Fruit fly (Drosophila melanogaster): ENCODE data around the gene Fntb.

The Fntb gene

DNA sequence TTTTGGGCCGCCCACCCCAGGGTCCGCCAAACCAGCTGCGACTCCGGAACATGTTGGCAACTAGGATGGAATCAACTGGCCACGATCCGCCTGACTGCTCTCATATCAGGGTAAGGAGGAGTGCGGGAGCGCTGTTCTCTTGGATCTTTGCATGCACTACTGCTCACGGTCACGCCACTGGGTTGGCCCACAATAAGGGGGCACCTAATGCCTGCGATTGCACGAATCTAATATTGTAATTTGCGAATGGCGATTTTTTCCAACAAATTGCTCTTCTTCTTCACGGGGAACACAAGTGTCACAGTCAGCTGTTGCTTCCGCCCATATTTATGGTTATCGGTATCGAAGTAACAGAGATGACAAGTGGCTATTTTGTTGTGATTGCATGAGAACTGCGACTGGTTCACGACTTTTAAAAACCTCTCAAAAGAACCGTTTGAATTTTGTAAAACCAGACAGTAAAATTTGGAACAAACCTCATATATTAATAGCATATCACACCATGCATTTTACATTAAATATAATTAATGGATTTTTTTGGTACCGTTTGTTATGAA, 8.6 kb downstream of the Fntb start, which contains the start of gene ema (continued):
- peak; percentile 36 for TF ChIP-seq Xbp1 (GFP tag; optimal IDR thresholded peaks at IDR 0.05)
- no peak for TF ChIP-seq ac (GFP tag; optimal IDR thresholded peaks at IDR 0.05)
- TF ChIP-seq ara (GFP tag; IDR thresholded peaks at IDR 0.05) = no peak
- no peak for TF ChIP-seq Blimp-1 (GFP tag; optimal IDR thresholded peaks at IDR 0.05)
- TF ChIP-seq CG18764 (GFP tag; optimal IDR thresholded peaks at IDR 0.05) = no peak
- peak; percentile 15 for TF ChIP-seq CG30020 (tag; optimal IDR thresholded peaks at IDR 0.05)
- TF ChIP-seq Dip2 (GFP tag; IDR thresholded peaks at IDR 0.05) = no peak
- peak; percentile 61 for TF ChIP-seq CG12659 (GFP tag; optimal IDR thresholded peaks at IDR 0.05)
- TF ChIP-seq mam (GFP tag; optimal IDR thresholded peaks at IDR 0.05) = peak; percentile 35
- no peak for TF ChIP-seq CG6854 (GFP tag; optimal IDR thresholded peaks at IDR 0.05)
- TF ChIP-seq CG33557 (GFP tag; optimal IDR thresholded peaks at IDR 0.05) = no peak
- TF ChIP-seq Ravus (GFP tag; IDR thresholded peaks at IDR 0.05) = no peak
- no peak for TF ChIP-seq sens-2 (GFP tag; IDR thresholded peaks at IDR 0.05)
- TF ChIP-seq Doc2 (GFP tag; IDR thresholded peaks at IDR 0.05) = no peak
- 0 out of 2 replicates have a peak, but pooled peaks have one; percentile 12 for TF ChIP-seq CG31224 (GFP tag; IDR thresholded peaks at IDR 0.05)
- TF ChIP-seq toy (GFP tag; IDR thresholded peaks at IDR 0.05) = no peak
- TF ChIP-seq CG11093 (GFP tag; IDR thresholded peaks at IDR 0.05) = no peak
- TF ChIP-seq CG15479 (GFP tag; optimal IDR thresholded peaks at IDR 0.05) = no peak
- no peak for TF ChIP-seq CG8281 (tag; optimal IDR thresholded peaks at IDR 0.05)
- TF ChIP-seq CG1602 (GFP tag; optimal IDR thresholded peaks at IDR 0.05) = no peak
- TF ChIP-seq ham (GFP tag; IDR thresholded peaks at IDR 0.05) = no peak
- no peak for TF ChIP-seq H15 (GFP tag; IDR thresholded peaks at IDR 0.05)
- no peak for TF ChIP-seq nau (GFP tag; optimal IDR thresholded peaks at IDR 0.05)
- TF ChIP-seq crc (GFP tag; optimal IDR thresholded peaks at IDR 0.05) = no peak
- TF ChIP-seq gcm (GFP tag; optimal IDR thresholded peaks at IDR 0.05) = no peak
- TF ChIP-seq CG2678 (tag; optimal IDR thresholded peaks at IDR 0.05) = no peak
- TF ChIP-seq Sin3A (optimal IDR thresholded peaks at IDR 0.05) = peak; percentile 7
- TF ChIP-seq shn (GFP tag; optimal IDR thresholded peaks at IDR 0.05) = peak; percentile 32
- no peak for TF ChIP-seq Usf (GFP tag; optimal IDR thresholded peaks at IDR 0.05)
- TF ChIP-seq lola (GFP tag; optimal IDR thresholded peaks at IDR 0.05) = no peak
- TF ChIP-seq cg (GFP tag; optimal IDR thresholded peaks at IDR 0.05) = no peak
- TF ChIP-seq btn (GFP tag; optimal IDR thresholded peaks at IDR 0.05) = no peak
- no peak for TF ChIP-seq CG18011 (GFP tag; optimal IDR thresholded peaks at IDR 0.05)
- no peak for TF ChIP-seq az2 (GFP tag; optimal IDR thresholded peaks at IDR 0.05)
- TF ChIP-seq Hr39 (optimal IDR thresholded peaks at IDR 0.05) = no peak
- no peak for TF ChIP-seq yki (optimal IDR thresholded peaks at IDR 0.05)
- TF ChIP-seq CG14014 (GFP tag; IDR thresholded peaks at IDR 0.05) = no peak; the same call in 1 of the 2 replicates
- no peak for TF ChIP-seq Hr78 (GFP tag; optimal IDR thresholded peaks at IDR 0.05)
- TF ChIP-seq Vsx1 (GFP tag; optimal IDR thresholded peaks at IDR 0.05) = no peak
- no peak for TF ChIP-seq CG7745 (tag; optimal IDR thresholded peaks at IDR 0.05)
- no peak for TF ChIP-seq ase (GFP tag; IDR thresholded peaks at IDR 0.05)
- no peak for TF ChIP-seq Dad (GFP tag; optimal IDR thresholded peaks at IDR 0.05)
- TF ChIP-seq E2f2 (GFP tag; IDR thresholded peaks at IDR 0.05) = peak; percentile 45
- no peak for TF ChIP-seq CG10147 (GFP tag; optimal IDR thresholded peaks at IDR 0.05)
- no peak for TF ChIP-seq Atf6 (GFP tag; IDR thresholded peaks at IDR 0.05)
- TF ChIP-seq CG3163 (GFP tag; optimal IDR thresholded peaks at IDR 0.05) = no peak
- no peak for TF ChIP-seq pb (GFP tag; optimal IDR thresholded peaks at IDR 0.05)
- no peak for TF ChIP-seq CG13775 (GFP tag; optimal IDR thresholded peaks at IDR 0.05)
- TF ChIP-seq CG12236 (GFP tag; optimal IDR thresholded peaks at IDR 0.05) = no peak
- TF ChIP-seq esg (GFP tag; conservative IDR thresholded peaks at IDR 0.05) = no peak
- TF ChIP-seq CG18619 (GFP tag; optimal IDR thresholded peaks at IDR 0.05) = no peak
- TF ChIP-seq CG9876 (GFP tag; optimal IDR thresholded peaks at IDR 0.05) = no peak

Measured in whole organism, embryonic.